Fruit fly (Drosophila melanogaster): ENCODE measurements around the gene Cip4.

- no peak for TF ChIP-seq CG4496 (GFP tag; IDR thresholded peaks at IDR 0.05)
- TF ChIP-seq rn (GFP tag; IDR thresholded peaks at IDR 0.05) = no peak
- TF ChIP-seq CG34367 (tag; optimal IDR thresholded peaks at IDR 0.05) = no peak
- no peak for TF ChIP-seq CG15710 (tag; optimal IDR thresholded peaks at IDR 0.05)
Observed at dm6 chr3L:4357705-4358131, 6.2 kb downstream of the Cip4 start.

Data from whole organism, pupa.